Worm (Caenorhabditis elegans): ENCODE results near the gene H14N18.2.

- TF ChIP-seq aly-2 (tag; optimal IDR thresholded peaks at IDR 0.05) (no peak), nhr-28 (tag; optimal IDR thresholded peaks at IDR 0.05) (no peak), mdl-1 (tag; optimal IDR thresholded peaks at IDR 0.05) (no peak)
These were observed 8.0 kb downstream of the H14N18.2 start for ce11 chrV:8940419-8940818.

All from whole organism, L4 larva.